Fruit fly (Drosophila melanogaster) whole organism, prepupa: ENCODE data around the gene Lsd-2.

Experiments
- CG10631 ChIP-seq: fragments of 200-800 bp; sonication (Bioruptor generic); optimal IDR thresholded peaks from 2 replicates; lab custom pipeline; 2016; ENCODE audit warnings: missing biosample characterization, missing genetic modification characterization
- CG10669 ChIP-seq: fragments of 200-800 bp; sonication (Bioruptor generic); optimal IDR thresholded peaks from 3 replicates; lab custom pipeline; 2018; ENCODE audit warnings: missing biosample characterization, mild to moderate bottlenecking, missing genetic modification characterization, moderate library complexity
- CG11762 ChIP-seq: fragments of 200-800 bp; sonication (Bioruptor generic); optimal IDR thresholded peaks from 3 replicates; lab custom pipeline; 2016; ENCODE audit warnings: missing biosample characterization, missing genetic modification characterization; ENCODE audit not compliant: insufficient read depth
- CG11902 ChIP-seq: fragments of 200-800 bp; sonication (Bioruptor generic); optimal IDR thresholded peaks from 3 replicates; lab custom pipeline; 2016; ENCODE audit warnings: missing biosample characterization, missing genetic modification characterization
- CG15336 ChIP-seq: fragments of 200-800 bp; sonication (Bioruptor generic); IDR thresholded peaks from 2 replicates; pipeline ENCODE4 v1.3.6; 2022; ENCODE audit warnings: missing biosample characterization, missing genetic modification characterization
- CG1621 ChIP-seq: fragments of 200-800 bp; sonication (Bioruptor generic); optimal IDR thresholded peaks from 3 replicates; lab custom pipeline; 2018; ENCODE audit warnings: missing biosample characterization, mild to moderate bottlenecking, missing genetic modification characterization
- CG16779 ChIP-seq: fragments of 200-800 bp; sonication (Bioruptor generic); optimal IDR thresholded peaks from 3 replicates; lab custom pipeline; 2017; ENCODE audit warnings: missing biosample characterization, mild to moderate bottlenecking, missing genetic modification characterization
- CG3032 ChIP-seq: fragments of 200-800 bp; optimal IDR thresholded peaks from 2 replicates; lab custom pipeline; 2019; ENCODE audit warnings: missing biosample characterization, mild to moderate bottlenecking, missing genetic modification characterization, moderate library complexity
- CG34406 ChIP-seq: fragments of 200-800 bp; sonication (Bioruptor generic); optimal IDR thresholded peaks from 3 replicates; lab custom pipeline; 2016; ENCODE audit warnings: missing biosample characterization, missing genetic modification characterization
- CG3919 ChIP-seq: fragments of 200-800 bp; sonication (Bioruptor generic); optimal IDR thresholded peaks from 3 replicates; lab custom pipeline; 2016; ENCODE audit warnings: missing biosample characterization, missing genetic modification characterization
- CG4318 ChIP-seq: fragments of 200-800 bp; sonication (Bioruptor generic); optimal IDR thresholded peaks from 3 replicates; lab custom pipeline; 2017; ENCODE audit warnings: missing biosample characterization, mild to moderate bottlenecking, missing genetic modification characterization
- CG6163 ChIP-seq: fragments of 200-800 bp; sonication (Bioruptor generic); IDR thresholded peaks from 3 replicates; pipeline ENCODE4 v1.3.6; 2022; ENCODE audit warnings: missing biosample characterization, missing genetic modification characterization
- CG6276 ChIP-seq: fragments of 200-800 bp; sonication (Bioruptor generic); optimal IDR thresholded peaks from 2 replicates; lab custom pipeline; 2017; ENCODE audit warnings: missing biosample characterization, mild to moderate bottlenecking, missing genetic modification characterization
- CG6792 ChIP-seq: fragments of 200-800 bp; sonication (Bioruptor generic); optimal IDR thresholded peaks from 3 replicates; lab custom pipeline; 2016; ENCODE audit warnings: missing biosample characterization, missing genetic modification characterization
- CG6808 ChIP-seq: fragments of 200-800 bp; sonication (Bioruptor generic); optimal IDR thresholded peaks from 3 replicates; lab custom pipeline; 2017; ENCODE audit warnings: missing biosample characterization, missing genetic modification characterization, mild to moderate bottlenecking, moderate library complexity, missing genetic modification reagents
- CG6854 ChIP-seq: fragments of 200-800 bp; sonication (Bioruptor generic); optimal IDR thresholded peaks from 2 replicates; lab custom pipeline; 2017; ENCODE audit warnings: missing biosample characterization, mild to moderate bottlenecking, missing genetic modification characterization
- CG7368 ChIP-seq: fragments of 200-800 bp; sonication (Bioruptor generic); optimal IDR thresholded peaks from 3 replicates; lab custom pipeline; 2016; ENCODE audit warnings: missing biosample characterization, missing genetic modification characterization
- CG8119 ChIP-seq: fragments of 200-800 bp; sonication (Bioruptor generic); IDR thresholded peaks from 3 replicates; pipeline ENCODE4 v1.3.6; 2022; ENCODE audit warnings: missing biosample characterization, missing genetic modification characterization
- CG8319 ChIP-seq: fragments of 200-800 bp; sonication (Bioruptor generic); optimal IDR thresholded peaks from 3 replicates; lab custom pipeline; 2016; ENCODE audit warnings: missing biosample characterization, missing genetic modification characterization
- Eip78C ChIP-seq: fragments of 200-800 bp; sonication (Bioruptor generic); peaks from one replicate; lab custom pipeline; 2016; ENCODE audit warnings: missing biosample characterization, missing genetic modification characterization
- Eip93F ChIP-seq: fragments of 200-800 bp; sonication (Bioruptor generic); optimal IDR thresholded peaks from 2 replicates; lab custom pipeline; 2016; ENCODE audit warnings: missing biosample characterization, mild to moderate bottlenecking, missing genetic modification characterization
- Ets21C ChIP-seq: fragments of 200-800 bp; sonication (Bioruptor generic); optimal IDR thresholded peaks from 3 replicates; lab custom pipeline; 2016; ENCODE audit warnings: missing biosample characterization, missing genetic modification characterization
- Gug ChIP-seq: fragments of 200-800 bp; sonication (Bioruptor generic); IDR thresholded peaks from 2 replicates; pipeline ENCODE4 v1.3.6; 2022; ENCODE audit warnings: missing biosample characterization, missing genetic modification characterization
- Hr38 ChIP-seq: sonication (Bioruptor generic); optimal IDR thresholded peaks from 2 replicates; lab custom pipeline; 2016; ENCODE audit warnings: missing biosample characterization, missing genetic modification characterization
- Hr39 ChIP-seq: fragments of 200-800 bp; sonication (Bioruptor generic); optimal IDR thresholded peaks from 2 replicates; lab custom pipeline; 2016; ENCODE audit warnings: missing biosample characterization, missing genetic modification characterization
- Hr4 ChIP-seq: fragments of 200-800 bp; sonication (Bioruptor generic); optimal IDR thresholded peaks from 3 replicates; lab custom pipeline; 2016; ENCODE audit warnings: missing biosample characterization, missing genetic modification characterization
- Met ChIP-seq: fragments of 200-800 bp; sonication (Bioruptor generic); optimal IDR thresholded peaks from 3 replicates; lab custom pipeline; 2016; ENCODE audit warnings: missing biosample characterization, missing genetic modification characterization
- OdsH ChIP-seq: fragments of 200-800 bp; sonication (Bioruptor generic); optimal IDR thresholded peaks from 3 replicates; lab custom pipeline; 2016; ENCODE audit warnings: missing biosample characterization, missing genetic modification characterization
- Smox ChIP-seq: fragments of 200-800 bp; sonication (Bioruptor generic); optimal IDR thresholded peaks from 3 replicates; lab custom pipeline; 2016; ENCODE audit warnings: missing biosample characterization, missing genetic modification characterization
- Sox102F ChIP-seq: fragments of 200-800 bp; sonication (Bioruptor generic); optimal IDR thresholded peaks from 2 replicates; lab custom pipeline; 2016; ENCODE audit warnings: missing biosample characterization, mild to moderate bottlenecking, missing genetic modification characterization
- Sox14 ChIP-seq: fragments of 200-800 bp; sonication (Bioruptor generic); optimal IDR thresholded peaks from 3 replicates; lab custom pipeline; 2016; ENCODE audit warnings: missing biosample characterization, missing genetic modification characterization
- Sox15 ChIP-seq: fragments of 200-800 bp; sonication (Bioruptor generic); optimal IDR thresholded peaks from 3 replicates; lab custom pipeline; 2016; ENCODE audit warnings: missing biosample characterization, missing genetic modification characterization
- achi ChIP-seq: fragments of 200-800 bp; sonication (Bioruptor generic); optimal IDR thresholded peaks from 3 replicates; lab custom pipeline; 2016; ENCODE audit warnings: missing biosample characterization, missing genetic modification characterization
- acj6 ChIP-seq: fragments of 200-800 bp; sonication (Bioruptor generic); optimal IDR thresholded peaks from 3 replicates; lab custom pipeline; 2016; ENCODE audit warnings: missing biosample characterization, missing genetic modification characterization
- cyc ChIP-seq: fragments of 200-800 bp; sonication (Bioruptor generic); optimal IDR thresholded peaks from 3 replicates; lab custom pipeline; 2016; ENCODE audit warnings: missing biosample characterization, missing genetic modification characterization
- dsx ChIP-seq: fragments of 200-800 bp; optimal IDR thresholded peaks from 3 replicates; lab custom pipeline; 2019; ENCODE audit warnings: missing biosample characterization, mild to moderate bottlenecking, missing genetic modification characterization, moderate library complexity; ENCODE audit not compliant: poor library complexity, severe bottlenecking
- eg ChIP-seq: fragments of 200-800 bp; sonication (Bioruptor generic); IDR thresholded peaks from 3 replicates; pipeline ENCODE4 v1.3.6; 2022; ENCODE audit warnings: missing biosample characterization, missing genetic modification characterization
- esn ChIP-seq: fragments of 200-800 bp; sonication (Bioruptor generic); optimal IDR thresholded peaks from 2 replicates; lab custom pipeline; 2016; ENCODE audit warnings: missing biosample characterization, mild to moderate bottlenecking, missing genetic modification characterization, moderate library complexity
- fd59A ChIP-seq: fragments of 200-800 bp; sonication (Bioruptor generic); optimal IDR thresholded peaks from 2 replicates; lab custom pipeline; 2017; ENCODE audit warnings: missing biosample characterization, mild to moderate bottlenecking, missing genetic modification characterization, missing genetic modification reagents
- fd85E ChIP-seq: fragments of 200-800 bp; sonication (Bioruptor generic); optimal IDR thresholded peaks from 3 replicates; lab custom pipeline; 2016; ENCODE audit warnings: missing biosample characterization, missing genetic modification characterization
- fkh ChIP-seq: fragments of 200-800 bp; sonication (Bioruptor generic); optimal IDR thresholded peaks from 3 replicates; lab custom pipeline; 2017; ENCODE audit warnings: missing biosample characterization, mild to moderate bottlenecking, missing genetic modification characterization, moderate library complexity
- lz ChIP-seq: fragments of 200-800 bp; sonication (Bioruptor generic); optimal IDR thresholded peaks from 3 replicates; lab custom pipeline; 2016; ENCODE audit warnings: missing biosample characterization, missing genetic modification characterization
- net ChIP-seq: fragments of 200-800 bp; sonication (Bioruptor generic); optimal IDR thresholded peaks from 3 replicates; lab custom pipeline; 2016; ENCODE audit warnings: missing biosample characterization, missing genetic modification characterization
- pdm3 ChIP-seq: fragments of 200-800 bp; sonication (Bioruptor generic); optimal IDR thresholded peaks from 3 replicates; lab custom pipeline; 2016; ENCODE audit warnings: missing biosample characterization, missing genetic modification characterization
- salr ChIP-seq, 2 experiments: fragments of 200-800 bp; sonication (Bioruptor generic); optimal IDR thresholded peaks; 3 replicates each; lab custom pipeline; 2016 to 2018; ENCODE audit warnings: missing biosample characterization in 2 of 2, missing genetic modification characterization in 2 of 2, mild to moderate bottlenecking in 1 of 2
- spab ChIP-seq: fragments of 200-800 bp; sonication (Bioruptor generic); optimal IDR thresholded peaks from 2 replicates; lab custom pipeline; 2017; ENCODE audit warnings: missing biosample characterization, mild to moderate bottlenecking, missing genetic modification characterization, missing genetic modification reagents
- ss ChIP-seq, 2 experiments: fragments of 200-800 bp; sonication (Bioruptor generic); optimal IDR thresholded peaks; 2 replicates in 1 of 2; 3 replicates in 1 of 2; lab custom pipeline; 2017 to 2018; ENCODE audit warnings: mild to moderate bottlenecking in 2 of 2, missing biosample characterization in 2 of 2, missing genetic modification characterization in 2 of 2, moderate library complexity in 1 of 2
- svp ChIP-seq: fragments of 200-800 bp; sonication (Bioruptor generic); peaks from one replicate; lab custom pipeline; 2016; ENCODE audit warnings: missing biosample characterization, missing genetic modification characterization
- vri ChIP-seq: fragments of 200-800 bp; sonication (Bioruptor generic); optimal IDR thresholded peaks from 3 replicates; lab custom pipeline; 2016; ENCODE audit warnings: missing biosample characterization, mild to moderate bottlenecking, missing genetic modification characterization

Gene Lsd-2

dm6 chrX:15080780-15081402, 4.9 kb upstream of the Lsd-2 start, which contains the start of gene CG33177 (continued):
- TF ChIP-seq Smox (GFP tag; lab: Kevin White, UChicago) (no peak), dsx (GFP tag; lab: Kevin White, UChicago) (no peak), pdm3 (GFP tag; lab: Kevin White, UChicago) (peak; percentile 18), spab (GFP tag; lab: Kevin White, UChicago) (no peak), CG8119 (no peak), Gug (GFP tag; lab: Robert Waterston, UW) (no peak), Met (GFP tag; lab: Kevin White, UChicago) (peak; percentile 5), CG6163 (no peak), Sox15 (GFP tag; lab: Kevin White, UChicago) (no peak), CG6854 (GFP tag; lab: Kevin White, UChicago) (no peak)

DNA sequence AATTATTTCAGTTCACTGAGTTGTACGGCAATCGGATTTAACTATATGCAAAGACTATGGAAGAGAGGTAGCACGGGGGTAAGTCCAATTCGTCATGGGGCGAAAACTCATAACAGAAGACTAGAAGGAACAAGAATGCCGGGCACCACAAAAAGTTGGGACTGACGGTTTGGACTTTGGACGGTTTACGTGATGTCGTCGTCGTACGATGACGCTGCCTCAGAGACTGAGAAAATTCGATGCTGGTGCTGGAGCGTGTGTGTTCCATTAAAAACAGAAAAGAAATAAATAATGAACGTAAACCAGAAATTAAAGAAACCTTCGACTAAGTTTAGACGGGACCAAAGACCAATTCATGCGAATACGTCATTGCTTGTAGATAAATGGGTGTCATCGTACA, 3.9 kb upstream of the Lsd-2 start:
- TF ChIP-seq Hr39 (GFP tag; lab: Kevin White, UChicago) (no peak), Eip93F (no peak), spab (GFP tag; lab: Kevin White, UChicago) (peak; percentile 27), CG10631 (GFP tag; lab: Kevin White, UChicago) (no peak), salr (GFP tag; optimal IDR thresholded peaks at IDR 0.05; lab: Kevin White, UChicago) (peak in 1 of 2 experiments; percentile 10), CG6276 (peak; percentile 48), CG34406 (GFP tag; lab: Kevin White, UChicago) (no peak), CG15336 (no peak; the same call in 1 of the 2 replicates), fkh (GFP tag; lab: Kevin White, UChicago) (no peak), net (GFP tag; lab: Kevin White, UChicago) (peak; percentile 21), Met (GFP tag; lab: Kevin White, UChicago) (no peak), vri (GFP tag; lab: Kevin White, UChicago) (no peak), CG6808 (peak; percentile 81), lz (no peak), CG1621 (tag; lab: Kevin White, UChicago) (peak; percentile 19), CG3032 (no peak), CG8319 (GFP tag; lab: Kevin White, UChicago) (no peak), fd85E (GFP tag; lab: Kevin White, UChicago) (no peak), CG6792 (GFP tag; lab: Kevin White, UChicago) (no peak), cyc (GFP tag; lab: Kevin White, UChicago) (no peak), Sox14 (GFP tag; lab: Kevin White, UChicago) (no peak), ss (GFP tag; optimal IDR thresholded peaks at IDR 0.05; lab: Kevin White, UChicago) (peak; percentile 80 to 83), CG7368 (GFP tag; lab: Kevin White, UChicago) (no peak), Hr38 (GFP tag; lab: Kevin White, UChicago) (no peak), OdsH (GFP tag; lab: Kevin White, UChicago) (no peak), svp (GFP tag; lab: Kevin White, UChicago) (no peak), Smox (GFP tag; lab: Kevin White, UChicago) (no peak), Hr4 (GFP tag; lab: Kevin White, UChicago) (no peak), CG11762 (GFP tag; lab: Kevin White, UChicago) (no peak), achi (GFP tag; lab: Kevin White, UChicago) (no peak), CG8119 (peak; percentile 25; the same call in 1 of the 3 replicates), Sox102F (GFP tag; lab: Kevin White, UChicago) (no peak), CG3919 (GFP tag; lab: Kevin White, UChicago) (peak; percentile 9), CG11902 (GFP tag; lab: Kevin White, UChicago) (no peak), dsx (GFP tag; lab: Kevin White, UChicago) (no peak), acj6 (GFP tag; lab: Kevin White, UChicago) (no peak), CG10669 (peak; percentile 13), Ets21C (GFP tag; lab: Kevin White, UChicago) (no peak), CG16779 (tag; lab: Kevin White, UChicago) (no peak), Sox15 (GFP tag; lab: Kevin White, UChicago) (no peak), esn (GFP tag; lab: Kevin White, UChicago) (no peak), Eip78C (GFP tag; lab: Kevin White, UChicago) (no peak), CG4318 (GFP tag; lab: Kevin White, UChicago) (no peak), fd59A (GFP tag; lab: Kevin White, UChicago) (no peak), eg (GFP tag; lab: Robert Waterston, UW) (0 out of 3 replicates have a peak, but pooled peaks have one; percentile 9)
